Fruit fly (Drosophila melanogaster) whole organism, prepupa: Measurements from ENCODE around the gene CSN1b.

Experiments used
- Blimp-1 ChIP-seq: fragments of 200-800 bp; sonication (Bioruptor generic); optimal IDR thresholded peaks from 3 replicates; lab custom pipeline; 2017; ENCODE audit warnings: missing biosample characterization, missing genetic modification characterization, mild to moderate bottlenecking, moderate library complexity, missing genetic modification reagents
- CG11762 ChIP-seq: fragments of 200-800 bp; sonication (Bioruptor generic); optimal IDR thresholded peaks from 3 replicates; lab custom pipeline; 2016; ENCODE audit warnings: missing biosample characterization, missing genetic modification characterization; ENCODE audit not compliant: insufficient read depth
- CG16779 ChIP-seq: fragments of 200-800 bp; sonication (Bioruptor generic); optimal IDR thresholded peaks from 3 replicates; lab custom pipeline; 2017; ENCODE audit warnings: missing biosample characterization, mild to moderate bottlenecking, missing genetic modification characterization
- CG3032 ChIP-seq: fragments of 200-800 bp; optimal IDR thresholded peaks from 2 replicates; lab custom pipeline; 2019; ENCODE audit warnings: missing biosample characterization, mild to moderate bottlenecking, missing genetic modification characterization, moderate library complexity
- CG8119 ChIP-seq: fragments of 200-800 bp; sonication (Bioruptor generic); IDR thresholded peaks from 3 replicates; pipeline ENCODE4 v1.3.6; 2022; ENCODE audit warnings: missing biosample characterization, missing genetic modification characterization
- CG8632 ChIP-seq: fragments of 200-800 bp; sonication (Bioruptor generic); optimal IDR thresholded peaks from 3 replicates; lab custom pipeline; 2016; ENCODE audit warnings: missing biosample characterization, missing genetic modification characterization
- Hr38 ChIP-seq: sonication (Bioruptor generic); optimal IDR thresholded peaks from 2 replicates; lab custom pipeline; 2016; ENCODE audit warnings: missing biosample characterization, missing genetic modification characterization
- Lpt ChIP-seq: fragments of 200-800 bp; sonication (Bioruptor generic); optimal IDR thresholded peaks from 3 replicates; lab custom pipeline; 2016; ENCODE audit warnings: missing biosample characterization, missing genetic modification characterization
- dac ChIP-seq: fragments of 200-800 bp; sonication (Bioruptor generic); optimal IDR thresholded peaks from 2 replicates; lab custom pipeline; 2017; ENCODE audit warnings: missing biosample characterization, mild to moderate bottlenecking, missing genetic modification characterization

dm6 chr3L:18860467-18860866, 44.3 kb downstream of the CSN1b start:
- TF ChIP-seq CG11762, result no peak
- TF ChIP-seq Lpt (GFP tag; lab: Kevin White, UChicago), result no peak
- no peak for TF ChIP-seq CG8119 (GFP tag; lab: Robert Waterston, UW)
- TF ChIP-seq Blimp-1, result no peak
- no peak for TF ChIP-seq CG8632 (GFP tag; lab: Kevin White, UChicago)
- TF ChIP-seq dac (GFP tag; lab: Kevin White, UChicago), result no peak
- no peak for TF ChIP-seq Hr38
- TF ChIP-seq CG3032, result no peak
- no peak for TF ChIP-seq CG16779 (tag; lab: Kevin White, UChicago)
